Worm (Caenorhabditis elegans) whole organism, young adult: Measurements from ENCODE around the gene inx-18.
A peak's percentile ranks its signal among the peaks of the same experiment; 100 is the strongest.

Experiments
- B0035.1 ChIP-seq: sonication (generic microtip); optimal IDR thresholded peaks from 2 replicates; lab custom pipeline; 2016; ENCODE audit warnings: missing genetic modification characterization, mild to moderate bottlenecking, missing compliant biosample characterization, missing genotype, missing genetic modification reagents
- C06A6.2 ChIP-seq: fragments of 200-800 bp; sonication (Bioruptor generic); conservative IDR thresholded peaks from 2 replicates; pipeline ENCODE4 v1.3.6; 2022; ENCODE audit warnings: missing genetic modification characterization, missing compliant biosample characterization
- F23B12.7 ChIP-seq: sonication (generic microtip); optimal IDR thresholded peaks from 2 replicates; lab custom pipeline; 2017; ENCODE audit warnings: missing genetic modification characterization, mild to moderate bottlenecking, missing compliant biosample characterization, antibody characterized with exemption, moderate library complexity; ENCODE audit not compliant: insufficient read depth
- F37B4.10 ChIP-seq: fragments of 200-800 bp; sonication (Bioruptor generic); IDR thresholded peaks from 2 replicates; pipeline ENCODE4 v1.3.6; 2022; ENCODE audit warnings: missing genetic modification characterization, missing compliant biosample characterization
- F55B11.4 ChIP-seq: sonication (generic microtip); optimal IDR thresholded peaks from 2 replicates; lab custom pipeline; 2016; ENCODE audit warnings: missing compliant biosample characterization, missing genetic modification characterization, borderline replicate concordance; ENCODE audit not compliant: insufficient read depth
- Y56A3A.18 ChIP-seq: fragments of 200-800 bp; sonication (Bioruptor generic); IDR thresholded peaks from 2 replicates; pipeline ENCODE4 v1.3.6; 2022; ENCODE audit warnings: missing genetic modification reagents, missing genetic modification characterization, missing compliant biosample characterization
- Y95B8A.8 ChIP-seq: fragments of 200-800 bp; sonication (Bioruptor generic); IDR thresholded peaks from 2 replicates; pipeline ENCODE4 v1.3.6; 2022; ENCODE audit warnings: missing genetic modification reagents, missing genetic modification characterization, missing compliant biosample characterization
- ZK185.1 ChIP-seq: sonication (generic microtip); optimal IDR thresholded peaks from 2 replicates; lab custom pipeline; 2016; ENCODE audit warnings: mild to moderate bottlenecking, missing genetic modification characterization, missing compliant biosample characterization; ENCODE audit not compliant: poor library complexity, severe bottlenecking
- akir-1 ChIP-seq: fragments of 200-800 bp; sonication (Bioruptor generic); optimal IDR thresholded peaks from 2 replicates; lab custom pipeline; 2018; ENCODE audit warnings: mild to moderate bottlenecking, missing genetic modification characterization, moderate library complexity, missing compliant biosample characterization
- aptf-2 ChIP-seq: fragments of 200-800 bp; sonication (Bioruptor generic); conservative IDR thresholded peaks from 2 replicates; pipeline ENCODE4 v1.3.6; 2022; ENCODE audit warnings: missing genetic modification reagents, missing genetic modification characterization, missing compliant biosample characterization
- aptf-3 ChIP-seq: fragments of 200-800 bp; sonication (Bioruptor generic); IDR thresholded peaks from 2 replicates; pipeline ENCODE4 v1.3.6; 2022; ENCODE audit warnings: missing genetic modification characterization, missing compliant biosample characterization
- athp-1 ChIP-seq: sonication (generic microtip); optimal IDR thresholded peaks from 2 replicates; lab custom pipeline; 2017; ENCODE audit warnings: mild to moderate bottlenecking, missing genetic modification characterization, missing compliant biosample characterization
- bed-1 ChIP-seq: fragments of 200-800 bp; sonication (Bioruptor generic); IDR thresholded peaks from 2 replicates; pipeline ENCODE4 v1.3.6; 2022; ENCODE audit warnings: missing genetic modification reagents, missing genetic modification characterization, missing compliant biosample characterization
- ccch-3 ChIP-seq: fragments of 200-800 bp; sonication (Bioruptor generic); optimal IDR thresholded peaks from 2 replicates; lab custom pipeline; 2018; ENCODE audit warnings: mild to moderate bottlenecking, missing genetic modification characterization, missing compliant biosample characterization
- ceh-27 ChIP-seq: fragments of 200-800 bp; sonication (Bioruptor generic); optimal IDR thresholded peaks from 2 replicates; lab custom pipeline; 2018; ENCODE audit warnings: mild to moderate bottlenecking, missing genetic modification characterization, moderate library complexity, missing compliant biosample characterization
- efl-1 ChIP-seq: fragments of 150-350 bp; optimal IDR thresholded peaks from 2 replicates; lab custom pipeline; 2014; ENCODE audit warnings: missing biosample characterization, missing genetic modification reagents, missing genetic modification characterization
- egl-44 ChIP-seq: fragments of 200-800 bp; sonication (Bioruptor generic); IDR thresholded peaks from 2 replicates; pipeline ENCODE4 v1.3.6; 2022; ENCODE audit warnings: missing genetic modification reagents, missing genetic modification characterization, missing compliant biosample characterization
- fkh-3 ChIP-seq: sonication (generic microtip); optimal IDR thresholded peaks from 2 replicates; lab custom pipeline; 2016; ENCODE audit warnings: mild to moderate bottlenecking, missing genetic modification characterization, missing compliant biosample characterization
- gei-17 ChIP-seq: fragments of 200-800 bp; sonication (Bioruptor generic); optimal IDR thresholded peaks from 2 replicates; lab custom pipeline; 2018; ENCODE audit warnings: mild to moderate bottlenecking, missing genetic modification characterization, missing compliant biosample characterization
- him-1 ChIP-seq: sonication (generic microtip); optimal IDR thresholded peaks from 2 replicates; lab custom pipeline; 2016; ENCODE audit warnings: missing genotype, missing genetic modification reagents, missing genetic modification characterization, missing compliant biosample characterization
- hmg-20 ChIP-seq: fragments of 200-800 bp; sonication (Bioruptor generic); IDR thresholded peaks from 2 replicates; pipeline ENCODE4 v1.3.6; 2022; ENCODE audit warnings: missing genetic modification reagents, missing genetic modification characterization, missing compliant biosample characterization
- hrde-1 ChIP-seq: sonication (generic microtip); optimal IDR thresholded peaks from 2 replicates; lab custom pipeline; 2016; ENCODE audit warnings: missing genetic modification characterization, mild to moderate bottlenecking, missing compliant biosample characterization, moderate library complexity, missing genotype, missing genetic modification reagents, borderline replicate concordance
- lag-1 ChIP-seq: fragments of 200-800 bp; sonication (Bioruptor generic); IDR thresholded peaks from 2 replicates; pipeline ENCODE4 v1.3.6; 2022; ENCODE audit warnings: missing genetic modification reagents, missing genetic modification characterization, missing compliant biosample characterization
- lin-26 ChIP-seq: fragments of 200-800 bp; sonication (Bioruptor generic); IDR thresholded peaks from 2 replicates; pipeline ENCODE4 v1.3.6; 2022; ENCODE audit warnings: missing genetic modification reagents, missing genetic modification characterization, missing compliant biosample characterization
- lin-35 ChIP-seq, 3 experiments: fragments of 150-350 bp in 2 of 3; sonication (generic microtip) in 1 of 3; optimal IDR thresholded peaks; 2 replicates each; lab custom pipeline; 2014 to 2018; ENCODE audit warnings: missing biosample characterization in 3 of 3, missing genetic modification characterization in 3 of 3, missing genetic modification reagents in 3 of 3
- lin-54 ChIP-seq: fragments of 200-800 bp; sonication (Bioruptor generic); optimal IDR thresholded peaks from 2 replicates; lab custom pipeline; 2018; ENCODE audit warnings: mild to moderate bottlenecking, missing genetic modification characterization, missing compliant biosample characterization
- lsl-1 ChIP-seq: fragments of 200-800 bp; sonication (Bioruptor generic); optimal IDR thresholded peaks from 2 replicates; lab custom pipeline; 2018; ENCODE audit warnings: mild to moderate bottlenecking, missing genetic modification characterization, moderate library complexity, missing compliant biosample characterization
- madf-8 ChIP-seq: fragments of 200-800 bp; sonication (Bioruptor generic); conservative IDR thresholded peaks from 2 replicates; pipeline ENCODE4 v1.3.6; 2022; ENCODE audit warnings: missing genetic modification reagents, missing genetic modification characterization, missing compliant biosample characterization
- mcd-1 ChIP-seq: fragments of 200-800 bp; sonication (Bioruptor generic); IDR thresholded peaks from 2 replicates; pipeline ENCODE4 v1.3.6; 2022; ENCODE audit warnings: missing genetic modification reagents, missing genetic modification characterization, missing compliant biosample characterization
- mxl-1 ChIP-seq: sonication (generic microtip); optimal IDR thresholded peaks from 2 replicates; lab custom pipeline; 2016; ENCODE audit warnings: missing genetic modification characterization, missing compliant biosample characterization
- nfyb-1 ChIP-seq: fragments of 200-800 bp; sonication (Bioruptor generic); IDR thresholded peaks from 2 replicates; pipeline ENCODE4 v1.3.6; 2022; ENCODE audit warnings: missing genetic modification reagents, missing genetic modification characterization, missing compliant biosample characterization
- nhr-179 ChIP-seq: sonication (generic microtip); optimal IDR thresholded peaks from 2 replicates; lab custom pipeline; 2016; ENCODE audit warnings: mild to moderate bottlenecking, missing genetic modification characterization, missing compliant biosample characterization
- pha-4 ChIP-seq: fragments of 150-350 bp; sonication (generic microtip); optimal IDR thresholded peaks from 2 replicates; lab custom pipeline; 2014; ENCODE audit warnings: missing biosample characterization, missing genetic modification reagents, missing genetic modification characterization
- rcor-1 ChIP-seq: fragments of 200-800 bp; sonication (Bioruptor generic); IDR thresholded peaks from 2 replicates; pipeline ENCODE4 v1.3.6; 2022; ENCODE audit warnings: missing genetic modification reagents, missing genetic modification characterization, missing compliant biosample characterization
- sdz-38 ChIP-seq: sonication (generic microtip); optimal IDR thresholded peaks from 2 replicates; lab custom pipeline; 2016; ENCODE audit warnings: missing genotype, missing genetic modification characterization, missing compliant biosample characterization
- snpc-4 ChIP-seq, 5 experiments: fragments of 150-350 bp in 1 of 5; sonication (generic microtip) in 4 of 5; optimal IDR thresholded peaks; 2 replicates each; lab custom pipeline; 2014 to 2018; ENCODE audit warnings: missing genetic modification characterization in 5 of 5, missing biosample characterization in 3 of 5, antibody characterized with exemption in 2 of 5, mild to moderate bottlenecking in 2 of 5, missing compliant biosample characterization in 2 of 5, missing genotype in 2 of 5, moderate library complexity in 2 of 5, missing genetic modification reagents in 1 of 5
- tbp1 ChIP-seq: fragments of 200-800 bp; sonication (Bioruptor generic); optimal IDR thresholded peaks from 2 replicates; lab custom pipeline; 2018; ENCODE audit warnings: mild to moderate bottlenecking, missing genetic modification characterization, missing compliant biosample characterization
- tlf-1 ChIP-seq: fragments of 200-800 bp; sonication (Bioruptor generic); optimal IDR thresholded peaks from 2 replicates; lab custom pipeline; 2018; ENCODE audit warnings: mild to moderate bottlenecking, missing genetic modification characterization, missing compliant biosample characterization
- unc-62 ChIP-seq: fragments of 150-350 bp; optimal IDR thresholded peaks from 2 replicates; lab custom pipeline; 2014; ENCODE audit warnings: missing biosample characterization, missing genetic modification reagents, missing genetic modification characterization
- xnd-1 ChIP-seq: sonication (generic microtip); optimal IDR thresholded peaks from 2 replicates; lab custom pipeline; 2016; ENCODE audit warnings: missing genotype, missing genetic modification reagents, missing genetic modification characterization, missing compliant biosample characterization
- ztf-22 ChIP-seq: fragments of 200-800 bp; sonication (Bioruptor generic); optimal IDR thresholded peaks from 2 replicates; lab custom pipeline; 2018; ENCODE audit warnings: mild to moderate bottlenecking, missing genetic modification characterization, moderate library complexity, missing compliant biosample characterization
- ztf-26 ChIP-seq: sonication (generic microtip); optimal IDR thresholded peaks from 2 replicates; lab custom pipeline; 2017; ENCODE audit warnings: missing genetic modification characterization, missing compliant biosample characterization
- ztf-28 ChIP-seq: fragments of 200-800 bp; sonication (Bioruptor generic); IDR thresholded peaks from 2 replicates; pipeline ENCODE4 v1.3.6; 2022; ENCODE audit warnings: missing genetic modification reagents, missing genetic modification characterization, missing compliant biosample characterization
- ztf-6 ChIP-seq: fragments of 200-800 bp; sonication (Bioruptor generic); IDR thresholded peaks from 2 replicates; pipeline ENCODE4 v1.3.6; 2022; ENCODE audit warnings: missing genetic modification reagents, missing genetic modification characterization, missing compliant biosample characterization

The inx-18 gene

ce11 chrIV:615244-615643 is 9.1 kb downstream of the inx-18 start, which contains the start of gene C18H7.1:
Gene C18H7.1 (plus strand): TSS chrIV:615544.
- TF ChIP-seq egl-44 (GFP tag; lab: Robert Waterston, UW) (no peak), nhr-179 (tag; lab: Kevin White, UChicago) (no peak)

ce11 chrIV:619766-620165 is 13.6 kb downstream of the inx-18 start:
- TF ChIP-seq ztf-26 (tag; lab: Kevin White, UChicago) (no peak), hrde-1 (tag; lab: Kevin White, UChicago) (no peak), sdz-38 (no peak), akir-1 (no peak), lin-26 (GFP tag; lab: Robert Waterston, UW) (no peak), lin-35 (GFP tag; optimal IDR thresholded peaks at IDR 0.05; lab: Kevin White, UChicago) (no peak)

- TF ChIP-seq mcd-1 (GFP tag; lab: Robert Waterston, UW): peak; percentile 58
- peak; percentile 75 for TF ChIP-seq him-1
- TF ChIP-seq unc-62: no peak
- no peak for TF ChIP-seq F37B4.10 (GFP tag; lab: Robert Waterston, UW)
- no peak for TF ChIP-seq ztf-22
- TF ChIP-seq mxl-1 (tag; lab: Kevin White, UChicago): no peak
- peak; percentile 75; the same call in 1 of the 2 replicates for TF ChIP-seq egl-44 (GFP tag; lab: Robert Waterston, UW)
- no peak for TF ChIP-seq tlf-1 (GFP tag; lab: Kevin White, UChicago)
- no peak for TF ChIP-seq ztf-6 (GFP tag; lab: Robert Waterston, UW)
- TF ChIP-seq aptf-2: peak; percentile 20; the same call in 1 of the 2 replicates
- no peak for TF ChIP-seq F55B11.4
- TF ChIP-seq ceh-27: peak; percentile 63
- TF ChIP-seq Y56A3A.18 (GFP tag; lab: Robert Waterston, UW): 0 out of 2 replicates have a peak, but pooled peaks have one; percentile 60
- no peak for TF ChIP-seq ztf-28
- TF ChIP-seq B0035.1 (tag; lab: Kevin White, UChicago): no peak
- no peak for TF ChIP-seq efl-1 (GFP tag; lab: Kevin White, UChicago)
- peak; percentile 82; the same call in 1 of the 2 replicates for TF ChIP-seq aptf-3 (GFP tag; lab: Robert Waterston, UW)
- TF ChIP-seq F23B12.7 (tag; lab: Kevin White, UChicago): peak; percentile 86
- no peak for TF ChIP-seq athp-1 (tag; lab: Kevin White, UChicago)
- peak; percentile 76; the same call in 1 of the 2 replicates for TF ChIP-seq nfyb-1 (GFP tag; lab: Robert Waterston, UW)
- TF ChIP-seq hmg-20 (GFP tag; lab: Robert Waterston, UW): peak; percentile 27; the same call in 1 of the 2 replicates
- TF ChIP-seq lag-1: no peak
- peak; percentile 42; the same call in 1 of the 2 replicates for TF ChIP-seq rcor-1 (GFP tag; lab: Robert Waterston, UW)
- TF ChIP-seq C06A6.2 (GFP tag; lab: Robert Waterston, UW): 0 out of 2 replicates have a peak, but pooled peaks have one; percentile 11
- no peak for TF ChIP-seq Y95B8A.8 (GFP tag; lab: Robert Waterston, UW)
- TF ChIP-seq xnd-1: no peak
- peak; percentile 7 for TF ChIP-seq snpc-4 (GFP tag; optimal IDR thresholded peaks at IDR 0.05; lab: Kevin White, UChicago)
- peak in 2 of 4 experiments; percentile 35 to 59 for TF ChIP-seq snpc-4 (tag; optimal IDR thresholded peaks at IDR 0.05; lab: Kevin White, UChicago)
- no peak for TF ChIP-seq fkh-3 (tag; lab: Kevin White, UChicago)
- no peak for TF ChIP-seq ZK185.1 (tag; lab: Kevin White, UChicago)
- peak; percentile 58 for TF ChIP-seq lin-54 (GFP tag; lab: Kevin White, UChicago)
- no peak for TF ChIP-seq pha-4 (tag; lab: Kevin White, UChicago)
- TF ChIP-seq bed-1: no peak
- no peak for TF ChIP-seq madf-8
- peak; percentile 94 for TF ChIP-seq tbp1 (GFP tag; lab: Kevin White, UChicago)
- peak; percentile 26 for TF ChIP-seq lsl-1
- no peak for TF ChIP-seq ccch-3 (GFP tag; lab: Kevin White, UChicago)
- no peak for TF ChIP-seq gei-17
Measured at ce11 chrIV:620324-620723, 14.2 kb downstream of the inx-18 start.
